Fruit fly (Drosophila melanogaster): ENCODE results near the gene asun.

- TF ChIP-seq insv (optimal IDR thresholded peaks at IDR 0.05), result no peak
- no peak for TF ChIP-seq psq (optimal IDR thresholded peaks at IDR 0.05)
- TF ChIP-seq Sin3A (optimal IDR thresholded peaks at IDR 0.05), result no peak
- no peak for TF ChIP-seq Myc (optimal IDR thresholded peaks at IDR 0.05)
Measured at dm6 chr3R:16223252-16224037, 40.6 kb upstream of the asun start.
